Fruit fly (Drosophila melanogaster): ENCODE results near the gene CG32037.

The CG32037 gene

dm6 chr3L:9471151-9471903 is 20.7 kb downstream of the CG32037 start:
- TF ChIP-seq Usf (GFP tag; optimal IDR thresholded peaks at IDR 0.05) (no peak), CG13775 (GFP tag; optimal IDR thresholded peaks at IDR 0.05) (peak; percentile 83), Ets65A (GFP tag) (peak; percentile 93), CG4360 (GFP tag; IDR thresholded peaks at IDR 0.05) (peak; percentile 25; the same call in 1 of the 2 replicates), Dfd (GFP tag; optimal IDR thresholded peaks at IDR 0.05) (peak in 1 of 2 experiments; percentile 90), CG7928 (GFP tag; optimal IDR thresholded peaks at IDR 0.05) (no peak), emc (GFP tag; optimal IDR thresholded peaks at IDR 0.05) (no peak), Aef1 (GFP tag; IDR thresholded peaks at IDR 0.05) (no peak), CG13894 (tag; optimal IDR thresholded peaks at IDR 0.05) (no peak), CG8478 (optimal IDR thresholded peaks at IDR 0.05) (peak; percentile 66), CG10959 (GFP tag; IDR thresholded peaks at IDR 0.05) (no peak), insv (GFP tag; optimal IDR thresholded peaks at IDR 0.05) (no peak), Med (GFP tag) (peak; percentile 53), D19A (tag; optimal IDR thresholded peaks at IDR 0.05) (no peak)

dm6 chr3L:9469079-9469478 is 22.9 kb downstream of the CG32037 start:
- TF ChIP-seq Kr (GFP tag; optimal IDR thresholded peaks at IDR 0.05) (peak; percentile 32), CG2889 (GFP tag; IDR thresholded peaks at IDR 0.05) (no peak), Nf-YC (tag; optimal IDR thresholded peaks at IDR 0.05) (no peak), abd-A (tag; optimal IDR thresholded peaks at IDR 0.05) (peak; percentile 83), cg (GFP tag; optimal IDR thresholded peaks at IDR 0.05) (peak; percentile 59), CG13894 (tag; optimal IDR thresholded peaks at IDR 0.05) (peak; percentile 19), chinmo (GFP tag; IDR thresholded peaks at IDR 0.05; ENCODE audit: partially characterized antibody) (0 out of 4 replicates have a peak, but pooled peaks have one; percentile 38), Deaf1 (tag; optimal IDR thresholded peaks at IDR 0.05) (peak; percentile 19)

DNA sequence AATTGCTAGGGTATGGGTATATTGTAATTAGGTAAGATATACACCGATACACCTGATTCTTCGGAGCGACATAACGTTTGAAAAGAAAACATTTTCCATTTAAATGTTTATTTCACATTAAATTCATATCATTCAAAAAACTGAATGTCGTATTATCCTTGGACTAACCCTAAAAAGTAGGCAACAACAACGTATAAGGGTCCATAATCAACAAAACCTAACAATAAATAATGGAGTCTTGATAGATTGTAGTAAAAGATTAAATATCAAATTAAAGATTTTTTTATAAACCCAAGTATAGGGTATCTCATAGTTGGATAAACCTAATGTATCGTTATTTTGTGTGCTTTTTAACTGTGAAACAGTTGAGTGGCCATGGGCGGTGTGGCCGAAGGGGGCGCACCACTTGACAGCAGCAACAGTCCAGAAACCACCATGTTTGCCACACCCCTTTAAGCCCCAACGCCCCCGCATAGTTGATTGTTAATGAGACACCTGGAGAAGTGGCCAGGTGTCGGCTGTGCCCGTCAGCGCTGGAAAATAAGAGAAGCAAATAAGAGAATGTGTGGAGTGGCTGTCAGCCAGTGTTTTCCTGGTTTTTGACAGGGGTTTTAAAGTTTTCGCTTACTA is 23.6 kb downstream of the CG32037 start:
- TF ChIP-seq tap (tag; optimal IDR thresholded peaks at IDR 0.05), result no peak
- no peak for TF ChIP-seq gt (GFP tag; IDR thresholded peaks at IDR 0.05)
- no peak for TF ChIP-seq Ets97D (GFP tag; optimal IDR thresholded peaks at IDR 0.05)
- TF ChIP-seq gsb (GFP tag; IDR thresholded peaks at IDR 0.05), result no peak
- no peak for TF ChIP-seq Lhr (GFP tag; optimal IDR thresholded peaks at IDR 0.05)
- TF ChIP-seq CG4820 (GFP tag; optimal IDR thresholded peaks at IDR 0.05), result no peak
- TF ChIP-seq CG17568 (GFP tag; optimal IDR thresholded peaks at IDR 0.05), result no peak
- TF ChIP-seq ase (GFP tag; IDR thresholded peaks at IDR 0.05), result no peak
- TF ChIP-seq CG2678 (tag; optimal IDR thresholded peaks at IDR 0.05), result peak; percentile 73
- TF ChIP-seq CG8944 (GFP tag; optimal IDR thresholded peaks at IDR 0.05), result no peak
- no peak for TF ChIP-seq CG34376 (GFP tag; optimal IDR thresholded peaks at IDR 0.05)
- no peak for TF ChIP-seq CG12071 (GFP tag; optimal IDR thresholded peaks at IDR 0.05)
- peak; percentile 41 for TF ChIP-seq CG12104 (GFP tag; optimal IDR thresholded peaks at IDR 0.05)
- TF ChIP-seq rib (GFP tag; IDR thresholded peaks at IDR 0.05), result no peak
- TF ChIP-seq disco-r (GFP tag; optimal IDR thresholded peaks at IDR 0.05), result no peak
- no peak for TF ChIP-seq CG6813 (GFP tag; optimal IDR thresholded peaks at IDR 0.05)
- TF ChIP-seq HmgZ (tag; optimal IDR thresholded peaks at IDR 0.05), result no peak
- TF ChIP-seq sens-2 (GFP tag; IDR thresholded peaks at IDR 0.05), result no peak
- TF ChIP-seq CG7839 (tag; optimal IDR thresholded peaks at IDR 0.05), result peak; percentile 62
- peak in 1 of 2 experiments; percentile 32 for TF ChIP-seq bsh (GFP tag; optimal IDR thresholded peaks at IDR 0.05)
- TF ChIP-seq CG16779 (GFP tag; IDR thresholded peaks at IDR 0.05), result 0 out of 2 replicates have a peak, but pooled peaks have one; percentile 31
- TF ChIP-seq Tbp (GFP tag; optimal IDR thresholded peaks at IDR 0.05), result no peak
- no peak for TF ChIP-seq CG2116 (GFP tag; optimal IDR thresholded peaks at IDR 0.05)
- TF ChIP-seq CG9437 (GFP tag; optimal IDR thresholded peaks at IDR 0.05), result peak; percentile 11
- no peak for TF ChIP-seq CG11696 (GFP tag; IDR thresholded peaks at IDR 0.05)
- no peak for TF ChIP-seq CG7963 (GFP tag; IDR thresholded peaks at IDR 0.05; ENCODE audit: partially characterized antibody)

All from whole organism, embryonic.